Worm (Caenorhabditis elegans): ENCODE results near the gene ncx-1.

- TF ChIP-seq blmp-1 (tag; optimal IDR thresholded peaks at IDR 0.05) (no peak), nhr-28 (tag; optimal IDR thresholded peaks at IDR 0.05) (no peak), elt-1 (tag; optimal IDR thresholded peaks at IDR 0.05; ENCODE audit: borderline replicate concordance, insufficient read depth) (no peak), elt-3 (tag; optimal IDR thresholded peaks at IDR 0.05) (no peak), nhr-12 (tag; optimal IDR thresholded peaks at IDR 0.05) (no peak), snpc-4 (tag; optimal IDR thresholded peaks at IDR 0.05) (no peak), unc-62 (GFP tag; optimal IDR thresholded peaks at IDR 0.05) (no peak)
These were observed 52.1 kb downstream of the ncx-1 start for ce11 chrV:20068389-20068788.

Data from whole organism, mixed stage, embryonic.